Worm (Caenorhabditis elegans) whole organism, mixed stage, embryonic: ENCODE data around the gene inx-2.
A peak's percentile ranks its signal among the peaks of the same experiment; 100 is the strongest.

Source experiments
- M03D4.4 ChIP-seq: sonication (generic microtip); optimal IDR thresholded peaks from 2 replicates; lab custom pipeline; 2017; ENCODE audit warnings: mild to moderate bottlenecking, missing genetic modification characterization, missing compliant biosample characterization
- bed-3 ChIP-seq: fragments of 200-800 bp; sonication (Bioruptor generic); optimal IDR thresholded peaks from 3 replicates; lab custom pipeline; 2018; ENCODE audit warnings: mild to moderate bottlenecking, missing genetic modification characterization, moderate library complexity, missing compliant biosample characterization
- blmp-1 ChIP-seq: fragments of 150-350 bp; optimal IDR thresholded peaks from 2 replicates; lab custom pipeline; 2014; ENCODE audit warnings: missing biosample characterization, missing genetic modification characterization
- ceh-39 ChIP-seq: fragments of 150-350 bp; optimal IDR thresholded peaks from 2 replicates; lab custom pipeline; 2014; ENCODE audit warnings: missing biosample characterization, missing genetic modification characterization
- ces-1 ChIP-seq: fragments of 150-350 bp; optimal IDR thresholded peaks from 2 replicates; lab custom pipeline; 2014; ENCODE audit warnings: missing biosample characterization, missing genetic modification reagents, missing genetic modification characterization
- cnd-1 ChIP-seq: fragments of 200-800 bp; sonication (Bioruptor generic); optimal IDR thresholded peaks from 2 replicates; lab custom pipeline; 2018; ENCODE audit warnings: mild to moderate bottlenecking, missing genetic modification characterization, missing compliant biosample characterization
- drap-1 ChIP-seq: fragments of 200-800 bp; sonication (Bioruptor generic); optimal IDR thresholded peaks from 3 replicates; lab custom pipeline; 2018; ENCODE audit warnings: mild to moderate bottlenecking, missing genetic modification characterization, missing compliant biosample characterization
- elt-1 ChIP-seq: sonication (generic microtip); optimal IDR thresholded peaks from 2 replicates; lab custom pipeline; 2017; ENCODE audit warnings: missing genetic modification characterization, mild to moderate bottlenecking, missing compliant biosample characterization, antibody characterized with exemption, moderate library complexity, borderline replicate concordance; ENCODE audit not compliant: insufficient read depth
- elt-3 ChIP-seq: fragments of 150-350 bp; optimal IDR thresholded peaks from 2 replicates; lab custom pipeline; 2014; ENCODE audit warnings: missing biosample characterization, missing genetic modification characterization
- flh-1 ChIP-seq: fragments of 200-800 bp; sonication (Bioruptor generic); optimal IDR thresholded peaks from 2 replicates; lab custom pipeline; 2018; ENCODE audit warnings: mild to moderate bottlenecking, missing genetic modification characterization, moderate library complexity, missing compliant biosample characterization
- ham-2 ChIP-seq: fragments of 200-800 bp; sonication (Bioruptor generic); optimal IDR thresholded peaks from 2 replicates; lab custom pipeline; 2018; ENCODE audit warnings: mild to moderate bottlenecking, missing genetic modification characterization, missing compliant biosample characterization
- hlh-1 ChIP-seq: fragments of 150-350 bp; optimal IDR thresholded peaks from 2 replicates; lab custom pipeline; 2014; ENCODE audit warnings: missing biosample characterization, missing genetic modification reagents, missing genetic modification characterization
- lin-13 ChIP-seq: fragments of 150-350 bp; optimal IDR thresholded peaks from 2 replicates; lab custom pipeline; 2014; ENCODE audit warnings: missing biosample characterization, missing genetic modification characterization
- lsy-2 ChIP-seq: fragments of 150-350 bp; optimal IDR thresholded peaks from 2 replicates; lab custom pipeline; 2014; ENCODE audit warnings: missing biosample characterization, missing genetic modification characterization
- mab-5 ChIP-seq: fragments of 150-350 bp; optimal IDR thresholded peaks from 2 replicates; lab custom pipeline; 2014; ENCODE audit warnings: missing biosample characterization, missing genetic modification characterization
- mep-1 ChIP-seq: fragments of 150-350 bp; optimal IDR thresholded peaks from 2 replicates; lab custom pipeline; 2017; ENCODE audit warnings: missing biosample characterization, missing genetic modification reagents, missing genetic modification characterization, inconsistent platforms
- mls-2 ChIP-seq: sonication (generic microtip); optimal IDR thresholded peaks from 2 replicates; lab custom pipeline; 2016; ENCODE audit warnings: mild to moderate bottlenecking, missing genetic modification characterization, moderate library complexity, missing compliant biosample characterization
- nhr-12 ChIP-seq: fragments of 150-350 bp; optimal IDR thresholded peaks from 2 replicates; lab custom pipeline; 2014; ENCODE audit warnings: missing biosample characterization, missing genetic modification characterization
- nhr-2 ChIP-seq: fragments of 150-350 bp; optimal IDR thresholded peaks from 2 replicates; lab custom pipeline; 2014; ENCODE audit warnings: missing biosample characterization, missing genetic modification characterization
- nhr-28 ChIP-seq: fragments of 150-350 bp; optimal IDR thresholded peaks from 2 replicates; lab custom pipeline; 2014; ENCODE audit warnings: missing biosample characterization, missing genetic modification characterization
- nhr-76 ChIP-seq: sonication (generic microtip); optimal IDR thresholded peaks from 2 replicates; lab custom pipeline; 2017; ENCODE audit warnings: missing biosample characterization, missing genetic modification characterization
- pha-4 ChIP-seq: fragments of 150-350 bp; optimal IDR thresholded peaks from 2 replicates; lab custom pipeline; 2018; ENCODE audit warnings: missing biosample characterization, missing genetic modification reagents, missing genetic modification characterization
- sem-2 ChIP-seq: fragments of 200-800 bp; sonication (Bioruptor generic); optimal IDR thresholded peaks from 2 replicates; lab custom pipeline; 2018; ENCODE audit warnings: mild to moderate bottlenecking, missing genetic modification characterization, missing compliant biosample characterization
- snpc-4 ChIP-seq: fragments of 150-350 bp; optimal IDR thresholded peaks from 2 replicates; lab custom pipeline; 2014; ENCODE audit warnings: missing biosample characterization, missing genetic modification characterization
- sptf-1 ChIP-seq: sonication (generic microtip); optimal IDR thresholded peaks from 2 replicates; lab custom pipeline; 2017; ENCODE audit warnings: mild to moderate bottlenecking, missing genetic modification characterization, moderate library complexity, missing compliant biosample characterization
- tbx-8 ChIP-seq: fragments of 200-800 bp; sonication (Bioruptor generic); optimal IDR thresholded peaks from 2 replicates; lab custom pipeline; 2018; ENCODE audit warnings: mild to moderate bottlenecking, missing genetic modification characterization, moderate library complexity, missing compliant biosample characterization
- unc-120 ChIP-seq: sonication (generic microtip); optimal IDR thresholded peaks from 2 replicates; lab custom pipeline; 2017; ENCODE audit warnings: missing genetic modification characterization, missing compliant biosample characterization; ENCODE audit not compliant: poor library complexity, severe bottlenecking
- unc-39 ChIP-seq: fragments of 150-350 bp; optimal IDR thresholded peaks from 2 replicates; lab custom pipeline; 2014; ENCODE audit warnings: missing biosample characterization, missing genetic modification characterization
- unc-62 ChIP-seq: fragments of 150-350 bp; optimal IDR thresholded peaks from 2 replicates; lab custom pipeline; 2014; ENCODE audit warnings: missing biosample characterization, missing genetic modification reagents, missing genetic modification characterization
- ztf-11 ChIP-seq: fragments of 150-350 bp; optimal IDR thresholded peaks from 2 replicates; lab custom pipeline; 2014; ENCODE audit warnings: missing biosample characterization, missing genetic modification characterization

inx-2 gene

DNA sequence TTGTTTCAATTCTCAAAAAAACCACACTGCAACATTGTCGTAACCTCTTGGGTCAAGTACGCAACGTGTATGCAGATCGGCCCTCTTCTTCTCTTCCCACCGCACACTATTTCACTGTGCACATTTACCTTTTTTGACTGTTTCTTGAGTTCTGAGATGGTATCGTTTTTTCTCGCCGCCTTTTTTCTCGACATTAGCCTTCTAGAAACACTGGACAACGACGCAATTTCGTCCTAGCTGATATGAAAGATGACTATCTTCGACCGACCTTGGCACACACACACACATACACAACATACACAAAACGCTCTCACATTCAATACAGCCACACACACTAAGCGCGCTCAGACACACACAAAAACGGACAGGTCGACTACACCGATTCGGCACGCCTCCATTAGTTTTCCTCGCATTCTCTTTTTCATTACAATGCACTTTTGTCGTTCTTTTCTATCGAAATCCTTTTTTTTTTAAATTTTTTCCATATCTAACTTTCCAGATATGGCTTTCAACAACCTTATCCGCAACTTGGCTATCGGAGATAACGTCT is 42.9 kb upstream of the inx-2 start, which contains the start of gene aco-1:
Gene aco-1 (plus strand): TSS at position 500 of the 550 bp plus-strand sequence.
- TF ChIP-seq ham-2 (GFP tag; lab: Kevin White, UChicago) (peak; percentile 23), sptf-1 (peak; percentile 27), nhr-28 (tag; lab: Kevin White, UChicago) (no peak), drap-1 (GFP tag; lab: Kevin White, UChicago) (no peak), M03D4.4 (tag; lab: Kevin White, UChicago) (peak; percentile 27), unc-62 (GFP tag; lab: Kevin White, UChicago) (no peak), lin-13 (tag; lab: Kevin White, UChicago) (peak; percentile 24), mep-1 (tag; lab: Kevin White, UChicago) (peak; percentile 21), elt-1 (tag; lab: Kevin White, UChicago) (peak; percentile 71), mls-2 (tag; lab: Kevin White, UChicago) (peak; percentile 15), nhr-2 (tag; lab: Kevin White, UChicago) (peak; percentile 52), nhr-12 (peak; percentile 15)

- no peak for TF ChIP-seq tbx-8
- TF ChIP-seq cnd-1: no peak
- no peak for TF ChIP-seq unc-39
- no peak for TF ChIP-seq sptf-1
- TF ChIP-seq flh-1: no peak
- no peak for TF ChIP-seq sem-2 (GFP tag; lab: Kevin White, UChicago)
- no peak for TF ChIP-seq M03D4.4 (tag; lab: Kevin White, UChicago)
- TF ChIP-seq, all 35 proteins: peak for 0
Observed at ce11 chrX:11337783-11338182, 41.2 kb upstream of the inx-2 start, which contains the start of gene gcy-9. Gene gcy-9, minus strand, starts transcription at chrX:11337883.

ce11 chrX:11337095-11337494 is 40.6 kb upstream of the inx-2 start:
- no peak for TF ChIP-seq M03D4.4 (tag; lab: Kevin White, UChicago)
- no peak for TF ChIP-seq pha-4 (tag; lab: Kevin White, UChicago)
- no peak for TF ChIP-seq bed-3 (GFP tag; lab: Kevin White, UChicago)
- no peak for TF ChIP-seq lsy-2 (tag; lab: Kevin White, UChicago)
- TF ChIP-seq drap-1 (GFP tag; lab: Kevin White, UChicago): no peak
- no peak for TF ChIP-seq hlh-1 (tag; lab: Kevin White, UChicago)
- no peak for TF ChIP-seq blmp-1 (tag; lab: Kevin White, UChicago)
- TF ChIP-seq ztf-11 (tag; lab: Kevin White, UChicago): no peak
- no peak for TF ChIP-seq lin-13 (tag; lab: Kevin White, UChicago)
- no peak for TF ChIP-seq mab-5 (tag; lab: Kevin White, UChicago)
- TF ChIP-seq elt-3: no peak
- TF ChIP-seq unc-39: no peak
- TF ChIP-seq unc-120 (tag; lab: Kevin White, UChicago): no peak
- no peak for TF ChIP-seq mep-1 (tag; lab: Kevin White, UChicago)
- no peak for TF ChIP-seq elt-1 (tag; lab: Kevin White, UChicago)
- no peak for TF ChIP-seq ceh-39 (tag; lab: Kevin White, UChicago)
- TF ChIP-seq flh-1: no peak
- no peak for TF ChIP-seq mls-2 (tag; lab: Kevin White, UChicago)

ce11 chrX:11329424-11329823 is 32.9 kb upstream of the inx-2 start, which contains the start of gene npr-9:
Gene npr-9, plus strand, starts transcription at chrX:11329724.
- TF ChIP-seq mab-5 (tag; lab: Kevin White, UChicago) (no peak), snpc-4 (tag; lab: Kevin White, UChicago) (no peak), unc-120 (tag; lab: Kevin White, UChicago) (no peak), ztf-11 (tag; lab: Kevin White, UChicago) (no peak), hlh-1 (tag; lab: Kevin White, UChicago) (no peak), ham-2 (GFP tag; lab: Kevin White, UChicago) (no peak), nhr-76 (no peak)

DNA sequence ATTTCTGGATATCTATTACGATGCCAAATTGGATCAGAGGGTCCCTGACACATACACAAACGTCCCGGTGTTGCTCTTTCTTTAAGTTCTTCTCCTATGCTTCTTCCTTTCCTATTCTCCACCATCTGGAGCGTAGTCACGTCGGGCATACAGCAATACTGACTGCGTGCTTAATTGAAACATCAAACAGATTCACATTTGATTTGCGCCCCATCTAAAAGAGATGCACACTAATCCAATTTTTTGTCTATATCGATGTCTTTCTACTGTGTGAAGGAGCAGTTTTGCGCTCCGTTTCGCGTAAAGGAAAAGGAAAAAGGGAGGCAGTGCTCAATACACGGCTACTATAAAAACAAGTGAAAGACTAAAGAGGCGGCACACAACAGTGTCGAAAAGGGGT is 32.2 kb upstream of the inx-2 start:
- TF ChIP-seq pha-4 (tag; lab: Kevin White, UChicago): no peak
- TF ChIP-seq cnd-1: no peak
- TF ChIP-seq ces-1 (GFP tag; lab: Kevin White, UChicago): peak; percentile 90
